In the genomic region with DNA sequence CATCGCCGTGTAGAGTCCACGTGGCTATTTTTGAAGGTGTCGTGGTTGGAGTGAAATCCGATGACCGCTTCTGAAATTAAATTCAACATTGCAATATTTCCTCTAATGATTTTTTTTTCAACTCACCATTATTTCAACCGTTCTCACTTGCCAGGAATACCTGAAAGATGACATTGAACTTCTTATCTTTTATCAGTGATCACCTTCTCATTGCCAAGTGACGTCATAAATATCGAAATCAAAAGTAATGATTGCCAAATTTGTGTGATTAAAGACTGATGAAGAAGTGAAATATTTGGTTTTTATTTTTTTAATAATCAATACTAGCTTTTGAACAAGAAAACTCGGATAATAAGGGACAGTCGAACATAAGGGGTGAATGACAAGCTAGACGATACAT, we compare ENCODE assay signal across 7 worm cellular contexts.
TF ChIP-seq lines count a peak whose summit lies in the region.

A gene (minus strand): TSS at position 164 of the 400 bp plus-strand sequence.

TF ChIP-seq in whole organism, L1 larva, 84 proteins besides CTCF, POLR2A, EP300 and RAD21:
- TF ChIP-seq nhr-85 (tag; lab: Kevin White, UChicago), result peak; percentile 35
- TF ChIP-seq elt-3 (tag; optimal IDR thresholded peaks at IDR 0.05; lab: Kevin White, UChicago), result peak in 2 of 6 experiments; percentile 24 to 28
- peak; percentile 53 for TF ChIP-seq blmp-1 (tag; optimal IDR thresholded peaks at IDR 0.05; lab: Kevin White, UChicago)
- no peak for TF ChIP-seq unc-98 (GFP tag; IDR thresholded peaks at IDR 0.05; lab: Robert Waterston, UW)
- TF ChIP-seq sptf-1 (tag; optimal IDR thresholded peaks at IDR 0.05; lab: Kevin White, UChicago), result no peak
- TF ChIP-seq elt-2 (tag; optimal IDR thresholded peaks at IDR 0.05; lab: Kevin White, UChicago), result peak; percentile 55
TF ChIP-seq in whole organism, L1 larva: peak in this region for 4.

TF ChIP-seq in whole organism, L2 larva, 48 proteins besides CTCF, POLR2A, EP300 and RAD21 (continues in another document):
- TF ChIP-seq fos-1 (tag; optimal IDR thresholded peaks at IDR 0.05; lab: Kevin White, UChicago) (peak; percentile 91), nhr-25 (tag; optimal IDR thresholded peaks at IDR 0.05; lab: Kevin White, UChicago) (peak; percentile 7), crh-2 (tag; optimal IDR thresholded peaks at IDR 0.05; lab: Kevin White, UChicago) (peak; percentile 67), peb-1 (tag; optimal IDR thresholded peaks at IDR 0.05; lab: Kevin White, UChicago) (no peak), Y55F3AM.14 (GFP tag; optimal IDR thresholded peaks at IDR 0.05; lab: Kevin White, UChicago) (no peak), gmeb-1 (tag; optimal IDR thresholded peaks at IDR 0.05; lab: Kevin White, UChicago) (no peak), lin-11 (tag; optimal IDR thresholded peaks at IDR 0.05; lab: Kevin White, UChicago) (no peak), ztf-4 (tag; optimal IDR thresholded peaks at IDR 0.05; lab: Kevin White, UChicago) (no peak), ceh-16 (tag; optimal IDR thresholded peaks at IDR 0.05; lab: Kevin White, UChicago) (no peak), mab-5 (tag; optimal IDR thresholded peaks at IDR 0.05; lab: Kevin White, UChicago) (no peak), skn-1 (tag; optimal IDR thresholded peaks at IDR 0.05; lab: Kevin White, UChicago) (peak; percentile 65), sma-9 (GFP tag; optimal IDR thresholded peaks at IDR 0.05; lab: Kevin White, UChicago) (peak; percentile 72), sma-9 (tag; optimal IDR thresholded peaks at IDR 0.05; lab: Kevin White, UChicago) (no peak), egl-27 (tag; optimal IDR thresholded peaks at IDR 0.05; lab: Kevin White, UChicago) (no peak)

TF ChIP-seq in whole organism, L3 larva, 47 proteins besides CTCF, POLR2A, EP300 and RAD21 (continues in another document):
- TF ChIP-seq pha-4 (tag; optimal IDR thresholded peaks at IDR 0.05; lab: Kevin White, UChicago) (no peak), ceh-28 (tag; optimal IDR thresholded peaks at IDR 0.05; lab: Kevin White, UChicago) (peak; percentile 46), eor-1 (tag; optimal IDR thresholded peaks at IDR 0.05; lab: Kevin White, UChicago) (no peak), nhr-237 (tag; optimal IDR thresholded peaks at IDR 0.05; lab: Kevin White, UChicago) (no peak), nhr-28 (tag; optimal IDR thresholded peaks at IDR 0.05; lab: Kevin White, UChicago) (no peak), R02D3.7 (tag; optimal IDR thresholded peaks at IDR 0.05; lab: Kevin White, UChicago) (no peak), lin-15B (tag; optimal IDR thresholded peaks at IDR 0.05; lab: Kevin White, UChicago) (no peak), nhr-25 (tag; optimal IDR thresholded peaks at IDR 0.05; lab: Kevin White, UChicago) (peak; percentile 61), egl-5 (tag; optimal IDR thresholded peaks at IDR 0.05; lab: Kevin White, UChicago) (no peak), lsy-12 (tag; optimal IDR thresholded peaks at IDR 0.05; lab: Kevin White, UChicago) (no peak), elt-3 (tag; optimal IDR thresholded peaks at IDR 0.05; lab: Kevin White, UChicago) (peak in 2 of 3 experiments; percentile 4 to 71), pqm-1 (tag; optimal IDR thresholded peaks at IDR 0.05; lab: Kevin White, UChicago) (peak; percentile 65), elt-2 (tag; optimal IDR thresholded peaks at IDR 0.05; lab: Kevin White, UChicago) (peak; percentile 88), fkh-10 (GFP tag; optimal IDR thresholded peaks at IDR 0.05; lab: Kevin White, UChicago) (no peak)

TF ChIP-seq in whole organism, L4 larva, 104 proteins besides CTCF, POLR2A, EP300 and RAD21 (continues in another document):
- TF ChIP-seq T20F7.1 (GFP tag; optimal IDR thresholded peaks at IDR 0.05; lab: Kevin White, UChicago) (peak; percentile 79), egl-43 (GFP tag; IDR thresholded peaks at IDR 0.05; lab: Robert Waterston, UW) (no peak), nhr-48 (tag; optimal IDR thresholded peaks at IDR 0.05; lab: Kevin White, UChicago) (peak; percentile 6), daf-16 (GFP tag; optimal IDR thresholded peaks at IDR 0.05; lab: Kevin White, UChicago) (no peak), daf-16 (tag; optimal IDR thresholded peaks at IDR 0.05; lab: Kevin White, UChicago) (peak; percentile 67), php-3 (GFP tag; IDR thresholded peaks at IDR 0.05; lab: Robert Waterston, UW) (0 out of 2 replicates have a peak, but pooled peaks have one; percentile 7), vab-7 (GFP tag; IDR thresholded peaks at IDR 0.05; lab: Robert Waterston, UW) (no peak), nhr-102 (tag; optimal IDR thresholded peaks at IDR 0.05; lab: Kevin White, UChicago) (peak; percentile 30), mxl-3 (GFP tag; optimal IDR thresholded peaks at IDR 0.05; lab: Kevin White, UChicago) (peak; percentile 39), mes-2 (tag; optimal IDR thresholded peaks at IDR 0.05; lab: Kevin White, UChicago; ENCODE audit: poor library complexity, severe bottlenecking) (peak; percentile 11), pqm-1 (tag; optimal IDR thresholded peaks at IDR 0.05; lab: Kevin White, UChicago) (peak; percentile 84), F26F4.8 (GFP tag; conservative IDR thresholded peaks at IDR 0.05; lab: Robert Waterston, UW) (no peak), lsy-2 (tag; optimal IDR thresholded peaks at IDR 0.05; lab: Kevin White, UChicago) (peak in 1 of 2 experiments; percentile 48)

TF ChIP-seq in whole organism, late embryonic, 69 proteins besides CTCF, POLR2A, EP300 and RAD21:
- TF ChIP-seq dmd-4 (tag; optimal IDR thresholded peaks at IDR 0.05; lab: Kevin White, UChicago; ENCODE audit: borderline replicate concordance), result no peak
- TF ChIP-seq elt-2 (tag; optimal IDR thresholded peaks at IDR 0.05; lab: Kevin White, UChicago), result peak; percentile 82
- TF ChIP-seq unc-55 (GFP tag; optimal IDR thresholded peaks at IDR 0.05; lab: Kevin White, UChicago), result no peak

TF ChIP-seq in whole organism, mixed stage, embryonic, 35 proteins besides CTCF, POLR2A, EP300 and RAD21:
- TF ChIP-seq sptf-1 (tag; optimal IDR thresholded peaks at IDR 0.05; lab: Kevin White, UChicago), result no peak
- peak; percentile 3 for TF ChIP-seq zip-8 (tag; optimal IDR thresholded peaks at IDR 0.05; lab: Kevin White, UChicago)

TF ChIP-seq in whole organism, young adult, 124 proteins besides CTCF, POLR2A, EP300 and RAD21:
- TF ChIP-seq sea-2 (GFP tag; IDR thresholded peaks at IDR 0.05; lab: Robert Waterston, UW), result no peak
- no peak for TF ChIP-seq pbrm-1 (GFP tag; IDR thresholded peaks at IDR 0.05; lab: Robert Waterston, UW)
- no peak for TF ChIP-seq F10E7.11 (tag; optimal IDR thresholded peaks at IDR 0.05; lab: Kevin White, UChicago)
- TF ChIP-seq rec-8 (tag; optimal IDR thresholded peaks at IDR 0.05; lab: Kevin White, UChicago), result no peak
- TF ChIP-seq ztf-26 (tag; optimal IDR thresholded peaks at IDR 0.05; lab: Kevin White, UChicago), result peak; percentile 33
- TF ChIP-seq F55B11.4 (tag; optimal IDR thresholded peaks at IDR 0.05; lab: Kevin White, UChicago; ENCODE audit: borderline replicate concordance, insufficient read depth), result no peak
- TF ChIP-seq cebp-1 (GFP tag; IDR thresholded peaks at IDR 0.05; lab: Robert Waterston, UW), result no peak
- TF ChIP-seq cebp-1 (tag; optimal IDR thresholded peaks at IDR 0.05; lab: Kevin White, UChicago), result peak; percentile 38
- no peak for TF ChIP-seq let-526 (GFP tag; IDR thresholded peaks at IDR 0.05; lab: Robert Waterston, UW)
- peak; percentile 56; the same call in 1 of the 2 replicates for TF ChIP-seq Y53G8AR.9 (GFP tag; conservative IDR thresholded peaks at IDR 0.05; lab: Robert Waterston, UW)
- peak; percentile 69 for TF ChIP-seq nhr-80 (tag; optimal IDR thresholded peaks at IDR 0.05; lab: Kevin White, UChicago)
- TF ChIP-seq tbp1 (GFP tag; optimal IDR thresholded peaks at IDR 0.05; lab: Kevin White, UChicago), result peak; percentile 20
- peak; percentile 90 for TF ChIP-seq atf-7 (tag; optimal IDR thresholded peaks at IDR 0.05; lab: Kevin White, UChicago)
- no peak for TF ChIP-seq sptf-2 (GFP tag; optimal IDR thresholded peaks at IDR 0.05; lab: Kevin White, UChicago)
- no peak for TF ChIP-seq die-1 (tag; optimal IDR thresholded peaks at IDR 0.05; lab: Kevin White, UChicago)
- no peak for TF ChIP-seq dpl-1 (GFP tag; optimal IDR thresholded peaks at IDR 0.05; lab: Kevin White, UChicago)
- TF ChIP-seq F37B4.10 (GFP tag; IDR thresholded peaks at IDR 0.05; lab: Robert Waterston, UW), result no peak
- TF ChIP-seq nhr-120 (GFP tag; IDR thresholded peaks at IDR 0.05; lab: Robert Waterston, UW), result no peak
- TF ChIP-seq lin-26 (GFP tag; IDR thresholded peaks at IDR 0.05; lab: Robert Waterston, UW), result no peak
- peak; percentile 34 for TF ChIP-seq lin-40 (tag; optimal IDR thresholded peaks at IDR 0.05; lab: Kevin White, UChicago)
- TF ChIP-seq attf-5 (GFP tag; optimal IDR thresholded peaks at IDR 0.05; lab: Kevin White, UChicago), result no peak
- no peak for TF ChIP-seq hlh-26 (GFP tag; conservative IDR thresholded peaks at IDR 0.05; lab: Robert Waterston, UW)
- TF ChIP-seq ztf-18 (tag; optimal IDR thresholded peaks at IDR 0.05; lab: Kevin White, UChicago), result no peak
- no peak for TF ChIP-seq Y56A3A.18 (GFP tag; IDR thresholded peaks at IDR 0.05; lab: Robert Waterston, UW)
- TF ChIP-seq bed-1 (GFP tag; IDR thresholded peaks at IDR 0.05; lab: Robert Waterston, UW), result no peak
TF ChIP-seq in whole organism, young adult: peak in this region for 7.
